Fruit fly (Drosophila melanogaster) whole organism, prepupa: Measurements from ENCODE around the gene mad2.

Experiments used
- Blimp-1 ChIP-seq: fragments of 200-800 bp; sonication (Bioruptor generic); optimal IDR thresholded peaks from 3 replicates; lab custom pipeline; 2017; ENCODE audit warnings: missing biosample characterization, missing genetic modification characterization, mild to moderate bottlenecking, moderate library complexity, missing genetic modification reagents
- CG10631 ChIP-seq: fragments of 200-800 bp; sonication (Bioruptor generic); optimal IDR thresholded peaks from 2 replicates; lab custom pipeline; 2016; ENCODE audit warnings: missing biosample characterization, missing genetic modification characterization
- CG10669 ChIP-seq: fragments of 200-800 bp; sonication (Bioruptor generic); optimal IDR thresholded peaks from 3 replicates; lab custom pipeline; 2018; ENCODE audit warnings: missing biosample characterization, mild to moderate bottlenecking, missing genetic modification characterization, moderate library complexity
- CG11294 ChIP-seq: fragments of 200-800 bp; sonication (Bioruptor generic); IDR thresholded peaks from 2 replicates; pipeline ENCODE4 v1.3.6; 2022; ENCODE audit warnings: missing biosample characterization, missing genetic modification characterization
- CG11762 ChIP-seq: fragments of 200-800 bp; sonication (Bioruptor generic); optimal IDR thresholded peaks from 3 replicates; lab custom pipeline; 2016; ENCODE audit warnings: missing biosample characterization, missing genetic modification characterization; ENCODE audit not compliant: insufficient read depth
- CG1621 ChIP-seq: fragments of 200-800 bp; sonication (Bioruptor generic); optimal IDR thresholded peaks from 3 replicates; lab custom pipeline; 2018; ENCODE audit warnings: missing biosample characterization, mild to moderate bottlenecking, missing genetic modification characterization
- CG31627 ChIP-seq: fragments of 200-800 bp; sonication (Bioruptor generic); optimal IDR thresholded peaks from 3 replicates; lab custom pipeline; 2016; ENCODE audit warnings: missing biosample characterization, missing genetic modification characterization
- CG32006 ChIP-seq: fragments of 200-800 bp; sonication (Bioruptor generic); optimal IDR thresholded peaks from 3 replicates; lab custom pipeline; 2017; ENCODE audit warnings: missing biosample characterization, mild to moderate bottlenecking, missing genetic modification characterization
- CG3919 ChIP-seq: fragments of 200-800 bp; sonication (Bioruptor generic); optimal IDR thresholded peaks from 3 replicates; lab custom pipeline; 2016; ENCODE audit warnings: missing biosample characterization, missing genetic modification characterization
- CG6163 ChIP-seq: fragments of 200-800 bp; sonication (Bioruptor generic); IDR thresholded peaks from 3 replicates; pipeline ENCODE4 v1.3.6; 2022; ENCODE audit warnings: missing biosample characterization, missing genetic modification characterization
- CG6276 ChIP-seq: fragments of 200-800 bp; sonication (Bioruptor generic); optimal IDR thresholded peaks from 2 replicates; lab custom pipeline; 2017; ENCODE audit warnings: missing biosample characterization, mild to moderate bottlenecking, missing genetic modification characterization
- CG6792 ChIP-seq: fragments of 200-800 bp; sonication (Bioruptor generic); optimal IDR thresholded peaks from 3 replicates; lab custom pipeline; 2016; ENCODE audit warnings: missing biosample characterization, missing genetic modification characterization
- CG6854 ChIP-seq: fragments of 200-800 bp; sonication (Bioruptor generic); optimal IDR thresholded peaks from 2 replicates; lab custom pipeline; 2017; ENCODE audit warnings: missing biosample characterization, mild to moderate bottlenecking, missing genetic modification characterization
- CG7368 ChIP-seq: fragments of 200-800 bp; sonication (Bioruptor generic); optimal IDR thresholded peaks from 3 replicates; lab custom pipeline; 2016; ENCODE audit warnings: missing biosample characterization, missing genetic modification characterization
- CG8119 ChIP-seq: fragments of 200-800 bp; sonication (Bioruptor generic); IDR thresholded peaks from 3 replicates; pipeline ENCODE4 v1.3.6; 2022; ENCODE audit warnings: missing biosample characterization, missing genetic modification characterization
- CG8632 ChIP-seq: fragments of 200-800 bp; sonication (Bioruptor generic); optimal IDR thresholded peaks from 3 replicates; lab custom pipeline; 2016; ENCODE audit warnings: missing biosample characterization, missing genetic modification characterization
- Eip75B ChIP-seq: fragments of 200-800 bp; sonication (Bioruptor generic); optimal IDR thresholded peaks from 3 replicates; lab custom pipeline; 2016; ENCODE audit warnings: missing biosample characterization, missing genetic modification characterization
- Eip78C ChIP-seq: fragments of 200-800 bp; sonication (Bioruptor generic); peaks from one replicate; lab custom pipeline; 2016; ENCODE audit warnings: missing biosample characterization, missing genetic modification characterization
- Eip93F ChIP-seq: fragments of 200-800 bp; sonication (Bioruptor generic); optimal IDR thresholded peaks from 2 replicates; lab custom pipeline; 2016; ENCODE audit warnings: missing biosample characterization, mild to moderate bottlenecking, missing genetic modification characterization
- Ets21C ChIP-seq: fragments of 200-800 bp; sonication (Bioruptor generic); optimal IDR thresholded peaks from 3 replicates; lab custom pipeline; 2016; ENCODE audit warnings: missing biosample characterization, missing genetic modification characterization
- Ets96B ChIP-seq: fragments of 200-800 bp; optimal IDR thresholded peaks from 2 replicates; lab custom pipeline; 2019; ENCODE audit warnings: missing biosample characterization, mild to moderate bottlenecking, missing genetic modification characterization, moderate library complexity
- Gug ChIP-seq: fragments of 200-800 bp; sonication (Bioruptor generic); IDR thresholded peaks from 2 replicates; pipeline ENCODE4 v1.3.6; 2022; ENCODE audit warnings: missing biosample characterization, missing genetic modification characterization
- Hr38 ChIP-seq: sonication (Bioruptor generic); optimal IDR thresholded peaks from 2 replicates; lab custom pipeline; 2016; ENCODE audit warnings: missing biosample characterization, missing genetic modification characterization
- Hr39 ChIP-seq: fragments of 200-800 bp; sonication (Bioruptor generic); optimal IDR thresholded peaks from 2 replicates; lab custom pipeline; 2016; ENCODE audit warnings: missing biosample characterization, missing genetic modification characterization
- Hr4 ChIP-seq: fragments of 200-800 bp; sonication (Bioruptor generic); optimal IDR thresholded peaks from 3 replicates; lab custom pipeline; 2016; ENCODE audit warnings: missing biosample characterization, missing genetic modification characterization
- Lpt ChIP-seq: fragments of 200-800 bp; sonication (Bioruptor generic); optimal IDR thresholded peaks from 3 replicates; lab custom pipeline; 2016; ENCODE audit warnings: missing biosample characterization, missing genetic modification characterization
- Met ChIP-seq: fragments of 200-800 bp; sonication (Bioruptor generic); optimal IDR thresholded peaks from 3 replicates; lab custom pipeline; 2016; ENCODE audit warnings: missing biosample characterization, missing genetic modification characterization
- Smox ChIP-seq: fragments of 200-800 bp; sonication (Bioruptor generic); optimal IDR thresholded peaks from 3 replicates; lab custom pipeline; 2016; ENCODE audit warnings: missing biosample characterization, missing genetic modification characterization
- Sox102F ChIP-seq: fragments of 200-800 bp; sonication (Bioruptor generic); optimal IDR thresholded peaks from 2 replicates; lab custom pipeline; 2016; ENCODE audit warnings: missing biosample characterization, mild to moderate bottlenecking, missing genetic modification characterization
- Sox14 ChIP-seq: fragments of 200-800 bp; sonication (Bioruptor generic); optimal IDR thresholded peaks from 3 replicates; lab custom pipeline; 2016; ENCODE audit warnings: missing biosample characterization, missing genetic modification characterization
- Sox15 ChIP-seq: fragments of 200-800 bp; sonication (Bioruptor generic); optimal IDR thresholded peaks from 3 replicates; lab custom pipeline; 2016; ENCODE audit warnings: missing biosample characterization, missing genetic modification characterization
- acj6 ChIP-seq: fragments of 200-800 bp; sonication (Bioruptor generic); optimal IDR thresholded peaks from 3 replicates; lab custom pipeline; 2016; ENCODE audit warnings: missing biosample characterization, missing genetic modification characterization
- cyc ChIP-seq: fragments of 200-800 bp; sonication (Bioruptor generic); optimal IDR thresholded peaks from 3 replicates; lab custom pipeline; 2016; ENCODE audit warnings: missing biosample characterization, missing genetic modification characterization
- dac ChIP-seq: fragments of 200-800 bp; sonication (Bioruptor generic); optimal IDR thresholded peaks from 2 replicates; lab custom pipeline; 2017; ENCODE audit warnings: missing biosample characterization, mild to moderate bottlenecking, missing genetic modification characterization
- dsx ChIP-seq: fragments of 200-800 bp; optimal IDR thresholded peaks from 3 replicates; lab custom pipeline; 2019; ENCODE audit warnings: missing biosample characterization, mild to moderate bottlenecking, missing genetic modification characterization, moderate library complexity; ENCODE audit not compliant: poor library complexity, severe bottlenecking
- eg ChIP-seq: fragments of 200-800 bp; sonication (Bioruptor generic); IDR thresholded peaks from 3 replicates; pipeline ENCODE4 v1.3.6; 2022; ENCODE audit warnings: missing biosample characterization, missing genetic modification characterization
- esn ChIP-seq: fragments of 200-800 bp; sonication (Bioruptor generic); optimal IDR thresholded peaks from 2 replicates; lab custom pipeline; 2016; ENCODE audit warnings: missing biosample characterization, mild to moderate bottlenecking, missing genetic modification characterization, moderate library complexity
- fd85E ChIP-seq: fragments of 200-800 bp; sonication (Bioruptor generic); optimal IDR thresholded peaks from 3 replicates; lab custom pipeline; 2016; ENCODE audit warnings: missing biosample characterization, missing genetic modification characterization
- fkh ChIP-seq: fragments of 200-800 bp; sonication (Bioruptor generic); optimal IDR thresholded peaks from 3 replicates; lab custom pipeline; 2017; ENCODE audit warnings: missing biosample characterization, mild to moderate bottlenecking, missing genetic modification characterization, moderate library complexity
- lz ChIP-seq: fragments of 200-800 bp; sonication (Bioruptor generic); optimal IDR thresholded peaks from 3 replicates; lab custom pipeline; 2016; ENCODE audit warnings: missing biosample characterization, missing genetic modification characterization
- net ChIP-seq: fragments of 200-800 bp; sonication (Bioruptor generic); optimal IDR thresholded peaks from 3 replicates; lab custom pipeline; 2016; ENCODE audit warnings: missing biosample characterization, missing genetic modification characterization
- pdm3 ChIP-seq: fragments of 200-800 bp; sonication (Bioruptor generic); optimal IDR thresholded peaks from 3 replicates; lab custom pipeline; 2016; ENCODE audit warnings: missing biosample characterization, missing genetic modification characterization
- salr ChIP-seq, 2 experiments: fragments of 200-800 bp; sonication (Bioruptor generic); optimal IDR thresholded peaks; 3 replicates each; lab custom pipeline; 2016 to 2018; ENCODE audit warnings: missing biosample characterization in 2 of 2, missing genetic modification characterization in 2 of 2, mild to moderate bottlenecking in 1 of 2
- spab ChIP-seq: fragments of 200-800 bp; sonication (Bioruptor generic); optimal IDR thresholded peaks from 2 replicates; lab custom pipeline; 2017; ENCODE audit warnings: missing biosample characterization, mild to moderate bottlenecking, missing genetic modification characterization, missing genetic modification reagents
- svp ChIP-seq: fragments of 200-800 bp; sonication (Bioruptor generic); peaks from one replicate; lab custom pipeline; 2016; ENCODE audit warnings: missing biosample characterization, missing genetic modification characterization
- topi ChIP-seq: fragments of 200-800 bp; sonication (Bioruptor generic); optimal IDR thresholded peaks from 3 replicates; lab custom pipeline; 2016; ENCODE audit warnings: missing biosample characterization, missing genetic modification characterization
- vri ChIP-seq: fragments of 200-800 bp; sonication (Bioruptor generic); optimal IDR thresholded peaks from 3 replicates; lab custom pipeline; 2016; ENCODE audit warnings: missing biosample characterization, mild to moderate bottlenecking, missing genetic modification characterization

mad2 gene

dm6 chr3L:5851636-5852035, 38.7 kb upstream of the mad2 start (continued):
- no peak for TF ChIP-seq eg (GFP tag; lab: Robert Waterston, UW)
- peak; percentile 28 for TF ChIP-seq acj6 (GFP tag; lab: Kevin White, UChicago)
- TF ChIP-seq dsx (GFP tag; lab: Kevin White, UChicago), result peak; percentile 17
- TF ChIP-seq Gug (GFP tag; lab: Robert Waterston, UW), result no peak
- peak; percentile 62 for TF ChIP-seq Met (GFP tag; lab: Kevin White, UChicago)
- peak; percentile 49 for TF ChIP-seq lz (GFP tag; lab: Kevin White, UChicago)
- no peak for TF ChIP-seq CG7368 (GFP tag; lab: Kevin White, UChicago)
- TF ChIP-seq CG6163 (GFP tag; lab: Robert Waterston, UW), result no peak
- peak; percentile 20 for TF ChIP-seq vri
- no peak for TF ChIP-seq CG32006 (GFP tag; lab: Kevin White, UChicago)

- TF ChIP-seq CG8119 (GFP tag; lab: Robert Waterston, UW) (peak; percentile 15; the same call in 1 of the 3 replicates), Ets21C (GFP tag; lab: Kevin White, UChicago) (no peak), Ets96B (tag; lab: Kevin White, UChicago) (no peak)
Measured at dm6 chr3L:5848929-5849328, 36.0 kb upstream of the mad2 start.

dm6 chr3L:5845466-5845865, 32.6 kb upstream of the mad2 start, which contains the start of gene vn:
TSS of gene vn (minus strand) at chr3L:5845664.
- peak; percentile 10 for TF ChIP-seq fkh (GFP tag; lab: Kevin White, UChicago)
- TF ChIP-seq salr (GFP tag; optimal IDR thresholded peaks at IDR 0.05; lab: Kevin White, UChicago), result no peak
- TF ChIP-seq topi (GFP tag; lab: Kevin White, UChicago), result no peak
- no peak for TF ChIP-seq CG8632 (GFP tag; lab: Kevin White, UChicago)
- no peak for TF ChIP-seq pdm3 (GFP tag; lab: Kevin White, UChicago)
- no peak for TF ChIP-seq cyc (GFP tag; lab: Kevin White, UChicago)
- TF ChIP-seq net (GFP tag; lab: Kevin White, UChicago), result no peak
- TF ChIP-seq Ets96B (tag; lab: Kevin White, UChicago), result no peak
- TF ChIP-seq CG6792 (GFP tag; lab: Kevin White, UChicago), result no peak
- TF ChIP-seq Sox15 (GFP tag; lab: Kevin White, UChicago), result no peak
- no peak for TF ChIP-seq lz (GFP tag; lab: Kevin White, UChicago)
- no peak for TF ChIP-seq Hr38 (GFP tag; lab: Kevin White, UChicago)
- peak; percentile 4 for TF ChIP-seq vri
- no peak for TF ChIP-seq Sox102F (GFP tag; lab: Kevin White, UChicago)
- no peak for TF ChIP-seq CG11762 (GFP tag; lab: Kevin White, UChicago)
- TF ChIP-seq CG11294 (GFP tag; lab: Robert Waterston, UW), result no peak
- TF ChIP-seq CG10669 (GFP tag; lab: Kevin White, UChicago), result no peak
- TF ChIP-seq Sox14 (GFP tag; lab: Kevin White, UChicago), result no peak
- TF ChIP-seq svp (GFP tag; lab: Kevin White, UChicago), result no peak
- no peak for TF ChIP-seq CG6854 (GFP tag; lab: Kevin White, UChicago)
- peak; percentile 32 for TF ChIP-seq Eip78C
- no peak for TF ChIP-seq Hr4
- no peak for TF ChIP-seq Met (GFP tag; lab: Kevin White, UChicago)
- TF ChIP-seq CG10631 (GFP tag; lab: Kevin White, UChicago), result no peak
- no peak for TF ChIP-seq Hr39 (GFP tag; lab: Kevin White, UChicago)
- TF ChIP-seq Smox (GFP tag; lab: Kevin White, UChicago), result no peak
- TF ChIP-seq acj6 (GFP tag; lab: Kevin White, UChicago), result no peak
- peak; percentile 31; the same call in 1 of the 3 replicates for TF ChIP-seq CG6163 (GFP tag; lab: Robert Waterston, UW)
- TF ChIP-seq Eip93F (GFP tag; lab: Kevin White, UChicago), result no peak
- peak; percentile 50; the same call in 1 of the 3 replicates for TF ChIP-seq eg (GFP tag; lab: Robert Waterston, UW)
- TF ChIP-seq CG8119 (GFP tag; lab: Robert Waterston, UW), result peak; percentile 25; the same call in 1 of the 3 replicates
- no peak for TF ChIP-seq esn (GFP tag; lab: Kevin White, UChicago)
- TF ChIP-seq Lpt (GFP tag; lab: Kevin White, UChicago), result no peak
- TF ChIP-seq dsx (GFP tag; lab: Kevin White, UChicago), result peak; percentile 8
- TF ChIP-seq fd85E (GFP tag; lab: Kevin White, UChicago), result no peak
- no peak for TF ChIP-seq Gug (GFP tag; lab: Robert Waterston, UW)
- no peak for TF ChIP-seq dac (GFP tag; lab: Kevin White, UChicago)
- no peak for TF ChIP-seq spab (GFP tag; lab: Kevin White, UChicago)
- no peak for TF ChIP-seq CG31627 (GFP tag; lab: Kevin White, UChicago)
- TF ChIP-seq CG1621 (tag; lab: Kevin White, UChicago), result peak; percentile 4
- TF ChIP-seq CG3919 (GFP tag; lab: Kevin White, UChicago), result peak; percentile 27
- TF ChIP-seq CG7368 (GFP tag; lab: Kevin White, UChicago), result no peak
- peak; percentile 83 for TF ChIP-seq CG6276 (GFP tag; lab: Kevin White, UChicago)
- no peak for TF ChIP-seq Eip75B (GFP tag; lab: Kevin White, UChicago)
- no peak for TF ChIP-seq Blimp-1 (GFP tag; lab: Kevin White, UChicago)
